Fruit fly (Drosophila melanogaster) whole organism, embryonic: Measurements from ENCODE around the gene HINT1.

Experiments
- Asciz ChIP-seq: fragments of 200-800 bp; sonication (Bioruptor generic); optimal IDR thresholded peaks from 2 replicates; lab custom pipeline; 2017; ENCODE audit warnings: missing biosample characterization, mild to moderate bottlenecking, missing genetic modification characterization, missing genetic modification reagents
- C15 ChIP-seq: fragments of 200-800 bp; sonication (Bioruptor generic); IDR thresholded peaks from 3 replicates; pipeline ENCODE4 v1.3.6; 2022; ENCODE audit warnings: missing biosample characterization, missing genetic modification characterization
- CG10147 ChIP-seq: fragments of 200-800 bp; sonication (Bioruptor generic); optimal IDR thresholded peaks from 2 replicates; lab custom pipeline; 2019; ENCODE audit warnings: missing biosample characterization, mild to moderate bottlenecking, missing genetic modification characterization, moderate library complexity
- CG10543 ChIP-seq: fragments of 200-800 bp; sonication (Bioruptor generic); optimal IDR thresholded peaks from 3 replicates; lab custom pipeline; 2017; ENCODE audit warnings: missing biosample characterization, mild to moderate bottlenecking, missing genetic modification characterization, moderate library complexity
- CG11456 ChIP-seq: fragments of 200-800 bp; sonication (Bioruptor generic); IDR thresholded peaks from 3 replicates; pipeline ENCODE4 v1.3.6; 2022; ENCODE audit warnings: missing biosample characterization, missing genetic modification characterization
- CG13624 ChIP-seq: fragments of 200-800 bp; sonication (Bioruptor generic); optimal IDR thresholded peaks from 2 replicates; lab custom pipeline; 2016; ENCODE audit warnings: missing biosample characterization, missing genetic modification characterization
- CG15073 ChIP-seq: fragments of 200-800 bp; sonication (Bioruptor generic); optimal IDR thresholded peaks from 2 replicates; lab custom pipeline; 2016; ENCODE audit warnings: missing biosample characterization, missing genetic modification characterization
- CG1602 ChIP-seq: fragments of 200-800 bp; sonication (Bioruptor generic); optimal IDR thresholded peaks from 3 replicates; lab custom pipeline; 2016; ENCODE audit warnings: missing biosample characterization, missing genetic modification characterization
- CG1832 ChIP-seq: fragments of 200-800 bp; sonication (Bioruptor generic); optimal IDR thresholded peaks from 2 replicates; lab custom pipeline; 2017; ENCODE audit warnings: missing biosample characterization, mild to moderate bottlenecking, missing genetic modification characterization, inconsistent platforms
- CG2712 ChIP-seq: fragments of 200-800 bp; optimal IDR thresholded peaks from 3 replicates; lab custom pipeline; 2019; ENCODE audit warnings: missing biosample characterization, mild to moderate bottlenecking, missing genetic modification characterization, moderate library complexity
- CG5180 ChIP-seq: fragments of 200-800 bp; sonication (Bioruptor generic); optimal IDR thresholded peaks from 3 replicates; lab custom pipeline; 2017; ENCODE audit warnings: missing biosample characterization, missing genetic modification characterization, mild to moderate bottlenecking, moderate library complexity, missing genetic modification reagents
- CG9797 ChIP-seq: fragments of 200-800 bp; sonication (Bioruptor generic); optimal IDR thresholded peaks from 3 replicates; lab custom pipeline; 2018; ENCODE audit warnings: missing biosample characterization, mild to moderate bottlenecking, missing genetic modification characterization
- CrebB ChIP-seq: fragments of 200-800 bp; sonication (Bioruptor generic); optimal IDR thresholded peaks from 3 replicates; lab custom pipeline; 2018; ENCODE audit warnings: missing biosample characterization, mild to moderate bottlenecking, missing genetic modification characterization
- Deaf1 ChIP-seq: fragments of 200-800 bp; optimal IDR thresholded peaks from 3 replicates; lab custom pipeline; 2019; ENCODE audit warnings: missing biosample characterization, mild to moderate bottlenecking, missing genetic modification characterization, moderate library complexity
- Dip3 ChIP-seq: fragments of 200-800 bp; sonication (Bioruptor generic); optimal IDR thresholded peaks from 3 replicates; lab custom pipeline; 2016; ENCODE audit warnings: missing biosample characterization, missing genetic modification characterization
- Dref ChIP-seq: fragments of 200-800 bp; sonication (Bioruptor generic); IDR thresholded peaks from 2 replicates; pipeline ENCODE4 v1.3.6; 2022; ENCODE audit warnings: missing biosample characterization, missing genetic modification characterization
- HLH4C ChIP-seq: fragments of 200-800 bp; sonication (Bioruptor generic); IDR thresholded peaks from 3 replicates; pipeline ENCODE4 v1.3.6; 2022; ENCODE audit warnings: missing biosample characterization, missing genetic modification characterization; ENCODE audit not compliant: partially characterized antibody
- HLHmδ ChIP-seq: fragments of 200-800 bp; sonication (Bioruptor generic); optimal IDR thresholded peaks from 2 replicates; lab custom pipeline; 2018; ENCODE audit warnings: missing biosample characterization, mild to moderate bottlenecking, missing genetic modification characterization, moderate library complexity
- HmgZ ChIP-seq: fragments of 200-800 bp; sonication (Bioruptor generic); optimal IDR thresholded peaks from 2 replicates; lab custom pipeline; 2018; ENCODE audit warnings: missing biosample characterization, mild to moderate bottlenecking, missing genetic modification characterization
- Jarid2 ChIP-seq: fragments of 200-800 bp; sonication (Bioruptor generic); optimal IDR thresholded peaks from 3 replicates; lab custom pipeline; 2017; ENCODE audit warnings: mild to moderate bottlenecking, missing biosample characterization, missing genetic modification reagents, missing genetic modification characterization
- Kr ChIP-seq: fragments of 200-800 bp; sonication (Bioruptor generic); optimal IDR thresholded peaks from 2 replicates; lab custom pipeline; 2017; ENCODE audit warnings: missing biosample characterization, mild to moderate bottlenecking, missing genetic modification characterization
- Med ChIP-seq: fragments of 200-800 bp; sonication (Bioruptor generic); peaks from one replicate; lab custom pipeline; 2016; ENCODE audit warnings: missing biosample characterization, missing genetic modification characterization, mild to moderate bottlenecking, inconsistent platforms, moderate library complexity
- NFAT ChIP-seq: fragments of 200-800 bp; sonication (Bioruptor generic); IDR thresholded peaks from 2 replicates; pipeline ENCODE4 v1.3.6; 2022; ENCODE audit warnings: missing biosample characterization, missing genetic modification characterization
- Nf-YA ChIP-seq: fragments of 200-800 bp; sonication (Bioruptor generic); IDR thresholded peaks from 2 replicates; pipeline ENCODE4 v1.3.6; 2022; ENCODE audit warnings: missing biosample characterization, missing genetic modification characterization
- Tbp ChIP-seq: fragments of >200 bp; optimal IDR thresholded peaks from 2 replicates; lab custom pipeline; 2018; ENCODE audit warnings: missing biosample characterization, missing genetic modification characterization
- Xbp1 ChIP-seq: fragments of 200-800 bp; sonication (Bioruptor generic); optimal IDR thresholded peaks from 3 replicates; lab custom pipeline; 2016; ENCODE audit warnings: missing biosample characterization, mild to moderate bottlenecking, missing genetic modification characterization
- YL-1 ChIP-seq: fragments of 200-800 bp; sonication (Bioruptor generic); optimal IDR thresholded peaks from 3 replicates; lab custom pipeline; 2017; ENCODE audit warnings: missing biosample characterization, mild to moderate bottlenecking, missing genetic modification characterization
- ab ChIP-seq: fragments of 200-800 bp; sonication (Bioruptor generic); optimal IDR thresholded peaks from 2 replicates; lab custom pipeline; 2016; ENCODE audit warnings: missing biosample characterization, missing genetic modification characterization
- aop ChIP-seq: fragments of 200-800 bp; sonication (Bioruptor generic); IDR thresholded peaks from 2 replicates; pipeline ENCODE4 v1.3.6; 2022; ENCODE audit warnings: missing biosample characterization, missing genetic modification characterization
- cg ChIP-seq: fragments of 200-800 bp; sonication (Bioruptor generic); optimal IDR thresholded peaks from 3 replicates; lab custom pipeline; 2019; ENCODE audit warnings: missing biosample characterization, mild to moderate bottlenecking, missing genetic modification characterization, moderate library complexity
- ci ChIP-seq: fragments of 200-800 bp; sonication (Bioruptor generic); IDR thresholded peaks from 3 replicates; pipeline ENCODE4 v1.3.6; 2022; ENCODE audit warnings: missing biosample characterization, missing genetic modification characterization
- cwo ChIP-seq: fragments of 200-800 bp; sonication (Bioruptor generic); optimal IDR thresholded peaks from 3 replicates; lab custom pipeline; 2017; ENCODE audit warnings: missing biosample characterization, missing genetic modification characterization, mild to moderate bottlenecking, moderate library complexity, missing genetic modification reagents
- da ChIP-seq: fragments of 200-800 bp; sonication (Bioruptor generic); optimal IDR thresholded peaks from 2 replicates; lab custom pipeline; 2016; ENCODE audit warnings: missing biosample characterization, missing genetic modification characterization
- ewg ChIP-seq: fragments of 200-800 bp; sonication (Bioruptor generic); optimal IDR thresholded peaks from 3 replicates; lab custom pipeline; 2017; ENCODE audit warnings: mild to moderate bottlenecking, missing biosample characterization, missing genetic modification reagents, missing genetic modification characterization
- fd102C ChIP-seq: fragments of 200-800 bp; sonication (Bioruptor generic); optimal IDR thresholded peaks from 2 replicates; lab custom pipeline; 2018; ENCODE audit warnings: missing biosample characterization, mild to moderate bottlenecking, missing genetic modification characterization, moderate library complexity
- fd64A ChIP-seq: fragments of 200-800 bp; sonication (Bioruptor generic); optimal IDR thresholded peaks from 3 replicates; lab custom pipeline; 2018; ENCODE audit warnings: missing biosample characterization, mild to moderate bottlenecking, missing genetic modification characterization
- gro ChIP-seq: fragments of 200-800 bp; sonication (Bioruptor generic); optimal IDR thresholded peaks from 2 replicates; lab custom pipeline; 2016; ENCODE audit warnings: missing biosample characterization, missing genetic modification characterization
- gsb ChIP-seq: fragments of 200-800 bp; sonication (Bioruptor generic); IDR thresholded peaks from 2 replicates; pipeline ENCODE4 v1.3.6; 2022; ENCODE audit warnings: missing biosample characterization, missing genetic modification characterization
- hbn ChIP-seq: fragments of 200-800 bp; sonication (Bioruptor generic); IDR thresholded peaks from 2 replicates; pipeline ENCODE4 v1.3.6; 2022; ENCODE audit warnings: missing biosample characterization, missing genetic modification characterization; ENCODE audit not compliant: partially characterized antibody
- luna ChIP-seq: fragments of 200-800 bp; sonication (Bioruptor generic); optimal IDR thresholded peaks from 2 replicates; lab custom pipeline; 2016; ENCODE audit warnings: missing biosample characterization, missing genetic modification characterization
- maf-S ChIP-seq: fragments of 200-800 bp; sonication (Bioruptor generic); optimal IDR thresholded peaks from 2 replicates; lab custom pipeline; 2016; ENCODE audit warnings: missing biosample characterization, missing genetic modification characterization
- nom ChIP-seq: fragments of 200-800 bp; sonication (Bioruptor generic); optimal IDR thresholded peaks from 2 replicates; lab custom pipeline; 2017; ENCODE audit warnings: missing biosample characterization, missing genetic modification characterization, mild to moderate bottlenecking, moderate library complexity, missing genetic modification reagents
- row ChIP-seq: fragments of 200-800 bp; sonication (Bioruptor generic); IDR thresholded peaks from 3 replicates; pipeline ENCODE4 v1.3.6; 2022; ENCODE audit warnings: missing biosample characterization, missing genetic modification characterization
- run ChIP-seq: fragments of 200-800 bp; sonication (Bioruptor generic); optimal IDR thresholded peaks from 3 replicates; lab custom pipeline; 2018; ENCODE audit warnings: missing biosample characterization, mild to moderate bottlenecking, missing genetic modification characterization
- so ChIP-seq: fragments of 200-800 bp; sonication (Bioruptor generic); IDR thresholded peaks from 3 replicates; pipeline ENCODE4 v1.3.6; 2022; ENCODE audit warnings: missing biosample characterization, missing genetic modification characterization
- sob ChIP-seq: fragments of 200-800 bp; sonication (Bioruptor generic); IDR thresholded peaks from 2 replicates; pipeline ENCODE4 v1.3.6; 2022; ENCODE audit warnings: missing biosample characterization, missing genetic modification characterization
- ssp ChIP-seq: fragments of 200-800 bp; sonication (Bioruptor generic); IDR thresholded peaks from 2 replicates; pipeline ENCODE4 v1.3.6; 2022; ENCODE audit warnings: missing biosample characterization, missing genetic modification characterization
- tx ChIP-seq: fragments of 200-800 bp; sonication (Bioruptor generic); optimal IDR thresholded peaks from 2 replicates; lab custom pipeline; 2016; ENCODE audit warnings: missing biosample characterization, missing genetic modification characterization
- unpg ChIP-seq: fragments of 200-800 bp; sonication (Bioruptor generic); optimal IDR thresholded peaks from 3 replicates; lab custom pipeline; 2018; ENCODE audit warnings: missing biosample characterization, mild to moderate bottlenecking, missing genetic modification characterization, moderate library complexity
- z ChIP-seq: fragments of 200-800 bp; sonication (Bioruptor generic); IDR thresholded peaks from 3 replicates; pipeline ENCODE4 v1.3.6; 2022; ENCODE audit warnings: missing biosample characterization, missing genetic modification characterization

Gene HINT1

dm6 chr2L:2804634-2805311, 34.8 kb downstream of the HINT1 start, which contains the start of gene daw (continued):
- TF ChIP-seq Xbp1 (no peak), Kr (GFP tag; lab: Kevin White, UChicago) (no peak), sob (GFP tag; lab: Robert Waterston, UW) (peak; percentile 22; the same call in 1 of the 2 replicates), CG10543 (GFP tag; lab: Kevin White, UChicago) (peak; percentile 52), HLHmδ (GFP tag; lab: Kevin White, UChicago) (no peak), C15 (GFP tag; lab: Robert Waterston, UW) (no peak), z (GFP tag; lab: Robert Waterston, UW) (no peak), row (GFP tag; lab: Robert Waterston, UW) (no peak), ab (no peak), CG1832 (peak; percentile 20), cg (no peak), gsb (GFP tag; lab: Robert Waterston, UW) (no peak), tx (GFP tag; lab: Kevin White, UChicago) (no peak), CG5180 (peak; percentile 99), CG1602 (GFP tag; lab: Kevin White, UChicago) (no peak), HLH4C (GFP tag; lab: Robert Waterston, UW) (no peak), ci (GFP tag; lab: Robert Waterston, UW) (0 out of 3 replicates have a peak, but pooled peaks have one; percentile 42), hbn (GFP tag; lab: Robert Waterston, UW) (no peak), ewg (no peak), Jarid2 (GFP tag; lab: Kevin White, UChicago) (no peak), YL-1 (no peak), Deaf1 (peak; percentile 73), run (no peak), fd102C (no peak), CG10147 (GFP tag; lab: Kevin White, UChicago) (no peak), CrebB (no peak), aop (GFP tag; lab: Robert Waterston, UW) (peak; percentile 39; the same call in 1 of the 2 replicates), Dref (GFP tag; lab: Robert Waterston, UW) (no peak), ssp (GFP tag; lab: Robert Waterston, UW) (no peak), maf-S (GFP tag; lab: Kevin White, UChicago) (no peak), CG11456 (peak; percentile 21; the same call in 1 of the 3 replicates), Tbp (GFP tag; lab: Kevin White, UChicago) (no peak), nom (GFP tag; lab: Kevin White, UChicago) (peak; percentile 97), cwo (peak; percentile 86), unpg (GFP tag; lab: Kevin White, UChicago) (no peak), CG15073 (GFP tag; lab: Kevin White, UChicago) (no peak), gro (peak; percentile 21), CG2712 (no peak), Asciz (GFP tag; lab: Kevin White, UChicago) (no peak), HmgZ (no peak), NFAT (GFP tag; lab: Robert Waterston, UW) (peak; percentile 25; the same call in 1 of the 2 replicates), Med (GFP tag; lab: Kevin White, UChicago) (peak; percentile 60), Nf-YA (GFP tag; lab: Robert Waterston, UW) (no peak), Dip3 (GFP tag; lab: Kevin White, UChicago) (no peak), so (GFP tag; lab: Robert Waterston, UW) (no peak), CG13624 (GFP tag; lab: Kevin White, UChicago) (peak; percentile 81), fd64A (GFP tag; lab: Kevin White, UChicago) (no peak), luna (GFP tag; lab: Kevin White, UChicago) (no peak), CG9797 (GFP tag; lab: Kevin White, UChicago) (no peak), da (GFP tag; lab: Kevin White, UChicago) (no peak)
